Fruit fly (Drosophila melanogaster) whole organism, prepupa: ENCODE data around the gene CG12155.
A peak's percentile ranks its signal among the peaks of the same experiment; 100 is the strongest.

Experiments
- CG11762 ChIP-seq: fragments of 200-800 bp; sonication (Bioruptor generic); optimal IDR thresholded peaks from 3 replicates; lab custom pipeline; 2016; ENCODE audit warnings: missing biosample characterization, missing genetic modification characterization; ENCODE audit not compliant: insufficient read depth
- Gug ChIP-seq: fragments of 200-800 bp; sonication (Bioruptor generic); IDR thresholded peaks from 2 replicates; pipeline ENCODE4 v1.3.6; 2022; ENCODE audit warnings: missing biosample characterization, missing genetic modification characterization
- Smox ChIP-seq: fragments of 200-800 bp; sonication (Bioruptor generic); optimal IDR thresholded peaks from 3 replicates; lab custom pipeline; 2016; ENCODE audit warnings: missing biosample characterization, missing genetic modification characterization
- dsx ChIP-seq: fragments of 200-800 bp; optimal IDR thresholded peaks from 3 replicates; lab custom pipeline; 2019; ENCODE audit warnings: missing biosample characterization, mild to moderate bottlenecking, missing genetic modification characterization, moderate library complexity; ENCODE audit not compliant: poor library complexity, severe bottlenecking
- vri ChIP-seq: fragments of 200-800 bp; sonication (Bioruptor generic); optimal IDR thresholded peaks from 3 replicates; lab custom pipeline; 2016; ENCODE audit warnings: missing biosample characterization, mild to moderate bottlenecking, missing genetic modification characterization

DNA sequence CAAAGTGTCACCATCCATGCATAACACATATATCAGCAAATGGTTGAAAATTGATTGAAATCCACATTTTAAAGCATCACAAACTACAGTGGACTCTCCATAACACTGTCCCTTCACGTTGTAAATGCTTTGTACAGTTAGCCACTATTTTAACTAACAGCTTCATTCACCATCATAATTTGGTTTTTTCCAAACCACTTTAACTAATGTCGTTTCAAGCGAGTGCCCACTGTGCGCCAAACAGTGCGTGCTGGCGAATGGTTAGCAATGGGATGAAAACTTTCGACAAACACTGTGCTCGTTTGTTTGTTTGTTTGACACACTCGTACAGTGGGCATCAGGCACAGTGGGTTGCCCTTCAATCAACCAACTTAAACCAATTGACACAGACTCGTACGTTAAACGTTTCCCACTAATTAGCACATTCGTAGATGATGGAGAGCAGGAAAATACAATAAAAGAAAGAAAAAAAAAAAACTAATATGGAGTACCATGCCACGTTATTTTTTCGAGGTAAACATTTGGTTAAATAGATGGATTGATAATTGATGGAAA, 28.2 kb upstream of the CG12155 start:
- TF ChIP-seq Gug (GFP tag; lab: Robert Waterston, UW) (peak; percentile 91), CG11762 (peak; percentile 58), dsx (GFP tag; lab: Kevin White, UChicago) (no peak), vri (GFP tag; lab: Kevin White, UChicago) (peak; percentile 82), Smox (GFP tag; lab: Kevin White, UChicago) (peak; percentile 80)
